Worm (Caenorhabditis elegans): ENCODE data around the gene cest-9.1.

DNA sequence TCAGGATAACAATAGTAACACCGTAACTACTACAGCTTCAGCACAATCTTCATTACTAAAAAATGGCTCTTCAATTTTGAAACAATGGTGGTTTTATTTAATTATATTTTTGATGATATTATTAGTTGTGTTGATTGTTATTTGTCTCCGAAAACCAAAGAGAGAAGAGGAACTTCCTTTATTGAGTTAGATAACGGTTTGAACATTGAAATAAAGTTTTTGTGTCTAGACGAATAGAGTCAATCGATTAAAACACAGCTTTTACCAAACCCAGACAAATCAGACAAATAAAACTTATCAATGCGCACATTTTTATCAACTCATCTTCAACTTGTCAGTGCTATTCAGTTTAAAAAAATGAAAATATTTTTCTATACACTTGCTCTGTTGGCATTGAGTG is 3.7 kb downstream of the cest-9.1 start, which contains the start of gene cest-7:
- TF ChIP-seq ref-1 (GFP tag; conservative IDR thresholded peaks at IDR 0.05) (no peak), ztf-29 (GFP tag; IDR thresholded peaks at IDR 0.05) (no peak)
